Worm (Caenorhabditis elegans): ENCODE results near the gene tyra-3.

- TF ChIP-seq ztf-4 (tag; optimal IDR thresholded peaks at IDR 0.05) (no peak), daf-12 (tag; optimal IDR thresholded peaks at IDR 0.05) (no peak), lin-39 (tag; optimal IDR thresholded peaks at IDR 0.05) (no peak), R02D3.7 (tag; optimal IDR thresholded peaks at IDR 0.05) (no peak)
Observed at ce11 chrX:4947749-4948148, at the start of gene tyra-3.
